Worm (Caenorhabditis elegans) whole organism, L4 larva: Measurements from ENCODE around the gene dpy-21.

ENCODE experiments used
- F10B5.3 ChIP-seq: sonication (generic microtip); optimal IDR thresholded peaks from 2 replicates; lab custom pipeline; 2016; ENCODE audit warnings: mild to moderate bottlenecking, missing genetic modification characterization, missing compliant biosample characterization
- F26F4.8 ChIP-seq: fragments of 200-800 bp; sonication (Bioruptor generic); conservative IDR thresholded peaks from 2 replicates; pipeline ENCODE4 v1.3.6; 2022; ENCODE audit warnings: missing genetic modification characterization, missing compliant biosample characterization
- F44E2.7 ChIP-seq: fragments of 200-800 bp; sonication (Bioruptor generic); IDR thresholded peaks from 2 replicates; pipeline ENCODE4 v2.1.2; 2022; ENCODE audit warnings: missing genetic modification characterization, missing compliant biosample characterization
- Y48G9A.11 ChIP-seq: fragments of 200-800 bp; sonication (Bioruptor generic); IDR thresholded peaks from 2 replicates; pipeline ENCODE4 v1.3.6; 2022; ENCODE audit warnings: missing genetic modification reagents, missing genetic modification characterization, missing compliant biosample characterization
- Y75B8A.6 ChIP-seq: fragments of 200-800 bp; sonication (Bioruptor generic); IDR thresholded peaks from 2 replicates; pipeline ENCODE4 v1.3.6; 2022; ENCODE audit warnings: missing genetic modification reagents, missing genetic modification characterization, missing compliant biosample characterization
- ZK546.5 ChIP-seq, 2 experiments: sonication (generic microtip); optimal IDR thresholded peaks; 2 replicates each; lab custom pipeline; 2017; ENCODE audit warnings: missing biosample characterization in 2 of 2, missing genetic modification characterization in 2 of 2
- aly-2 ChIP-seq: sonication (generic microtip); optimal IDR thresholded peaks from 2 replicates; lab custom pipeline; 2018; ENCODE audit warnings: missing biosample characterization, missing genetic modification characterization
- arid-1 ChIP-seq: fragments of 200-800 bp; sonication (Bioruptor generic); conservative IDR thresholded peaks from 2 replicates; pipeline ENCODE4 v1.3.6; 2022; ENCODE audit warnings: missing genetic modification reagents, missing genetic modification characterization, missing compliant biosample characterization
- attf-4 ChIP-seq: sonication (generic microtip); optimal IDR thresholded peaks from 3 replicates; lab custom pipeline; 2017; ENCODE audit warnings: missing biosample characterization, missing genetic modification characterization
- ceh-20 ChIP-seq: fragments of 200-800 bp; sonication (Bioruptor generic); IDR thresholded peaks from 2 replicates; pipeline ENCODE4 v1.3.6; 2022; ENCODE audit warnings: missing genetic modification reagents, missing genetic modification characterization, missing compliant biosample characterization
- ceh-28 ChIP-seq: fragments of 150-350 bp; optimal IDR thresholded peaks from 2 replicates; lab custom pipeline; 2014; ENCODE audit warnings: missing biosample characterization, missing genetic modification reagents, missing genetic modification characterization
- ceh-32 ChIP-seq: sonication (generic microtip); optimal IDR thresholded peaks from 2 replicates; lab custom pipeline; 2016; ENCODE audit warnings: mild to moderate bottlenecking, missing genetic modification characterization, missing compliant biosample characterization; ENCODE audit not compliant: poor library complexity
- ceh-44 ChIP-seq: fragments of 200-800 bp; sonication (Bioruptor generic); IDR thresholded peaks from 2 replicates; pipeline ENCODE4 v1.3.6; 2022; ENCODE audit warnings: missing genetic modification reagents, missing genetic modification characterization, missing compliant biosample characterization
- ceh-62 ChIP-seq: sonication (generic microtip); optimal IDR thresholded peaks from 2 replicates; lab custom pipeline; 2017; ENCODE audit warnings: missing biosample characterization, missing genetic modification characterization
- ceh-82 ChIP-seq: sonication (generic microtip); optimal IDR thresholded peaks from 2 replicates; lab custom pipeline; 2017; ENCODE audit warnings: missing biosample characterization, missing genetic modification characterization
- ces-1 ChIP-seq: fragments of 150-350 bp; sonication (generic microtip); optimal IDR thresholded peaks from 4 replicates; lab custom pipeline; 2014; ENCODE audit warnings: missing biosample characterization, missing genetic modification reagents, missing genetic modification characterization
- cey-2 ChIP-seq: sonication (generic microtip); optimal IDR thresholded peaks from 3 replicates; lab custom pipeline; 2017; ENCODE audit warnings: missing genetic modification characterization, mild to moderate bottlenecking, missing compliant biosample characterization, antibody characterized with exemption, borderline replicate concordance; ENCODE audit not compliant: insufficient read depth
- ctbp-1 ChIP-seq: fragments of 200-800 bp; sonication (Bioruptor generic); IDR thresholded peaks from 2 replicates; pipeline ENCODE4 v1.3.6; 2022; ENCODE audit warnings: missing genetic modification reagents, missing genetic modification characterization, missing compliant biosample characterization
- daf-16 ChIP-seq, 3 experiments: sonication (generic microtip); optimal IDR thresholded peaks; 2 replicates each; lab custom pipeline; 2016 to 2017; ENCODE audit warnings: missing genetic modification characterization in 3 of 3, missing genetic modification reagents in 3 of 3, mild to moderate bottlenecking in 2 of 3, missing compliant biosample characterization in 2 of 3, missing biosample characterization in 1 of 3, moderate library complexity in 1 of 3
- daf-8 ChIP-seq: fragments of 200-800 bp; sonication (Bioruptor generic); IDR thresholded peaks from 2 replicates; pipeline ENCODE4 v1.3.6; 2022; ENCODE audit warnings: missing genetic modification characterization, missing compliant biosample characterization
- dmd-6 ChIP-seq: fragments of 200-800 bp; sonication (Bioruptor generic); IDR thresholded peaks from 2 replicates; pipeline ENCODE4 v1.3.6; 2022; ENCODE audit warnings: missing genetic modification reagents, missing genetic modification characterization, missing compliant biosample characterization
- dmd-9 ChIP-seq: fragments of 200-800 bp; sonication (Bioruptor generic); IDR thresholded peaks from 2 replicates; pipeline ENCODE4 v1.3.6; 2022; ENCODE audit warnings: missing genetic modification reagents, missing genetic modification characterization, missing compliant biosample characterization
- dve-1 ChIP-seq: sonication (generic microtip); optimal IDR thresholded peaks from 2 replicates; lab custom pipeline; 2017; ENCODE audit warnings: antibody characterized with exemption, mild to moderate bottlenecking, missing genetic modification characterization, missing compliant biosample characterization; ENCODE audit not compliant: insufficient read depth
- egl-27 ChIP-seq: sonication (generic microtip); optimal IDR thresholded peaks from 3 replicates; lab custom pipeline; 2017; ENCODE audit warnings: missing biosample characterization, missing genetic modification reagents, missing genetic modification characterization
- gei-8 ChIP-seq: fragments of 200-800 bp; sonication (Bioruptor generic); optimal IDR thresholded peaks from 2 replicates; lab custom pipeline; 2018; ENCODE audit warnings: mild to moderate bottlenecking, missing genetic modification characterization, missing compliant biosample characterization
- hif-1 ChIP-seq, 2 experiments: sonication (generic microtip); optimal IDR thresholded peaks; 2 replicates each; lab custom pipeline; 2016 to 2017; ENCODE audit warnings: missing compliant biosample characterization in 2 of 2, missing genetic modification characterization in 2 of 2, missing genetic modification reagents in 2 of 2, missing genotype in 2 of 2, mild to moderate bottlenecking in 1 of 2
- hlh-11 ChIP-seq: fragments of 200-800 bp; sonication (Bioruptor generic); optimal IDR thresholded peaks from 2 replicates; lab custom pipeline; 2018; ENCODE audit warnings: mild to moderate bottlenecking, missing genetic modification characterization, missing compliant biosample characterization
- lin-39 ChIP-seq: fragments of 150-350 bp; optimal IDR thresholded peaks from 2 replicates; lab custom pipeline; 2014; ENCODE audit warnings: missing biosample characterization, missing genetic modification reagents, missing genetic modification characterization
- lsy-2 ChIP-seq, 2 experiments: fragments of 150-350 bp in 1 of 2; sonication (generic microtip) in 1 of 2; optimal IDR thresholded peaks; 2 replicates each; lab custom pipeline; 2014 to 2017; ENCODE audit warnings: missing biosample characterization in 2 of 2, missing genetic modification characterization in 2 of 2
- mdl-1 ChIP-seq, 2 experiments: fragments of 150-350 bp in 1 of 2; sonication (generic microtip) in 1 of 2; optimal IDR thresholded peaks; 2 replicates each; lab custom pipeline; 2014 to 2017; ENCODE audit warnings: missing biosample characterization in 2 of 2, missing genetic modification characterization in 2 of 2
- mxl-2 ChIP-seq: fragments of 200-800 bp; sonication (Bioruptor generic); conservative IDR thresholded peaks from 2 replicates; pipeline ENCODE4 v1.3.6; 2022; ENCODE audit warnings: missing genetic modification reagents, missing genetic modification characterization, missing compliant biosample characterization
- nhr-10 ChIP-seq: fragments of 150-350 bp; optimal IDR thresholded peaks from 2 replicates; lab custom pipeline; 2014; ENCODE audit warnings: missing biosample characterization, missing genetic modification characterization
- nhr-102 ChIP-seq: sonication (generic microtip); optimal IDR thresholded peaks from 2 replicates; lab custom pipeline; 2016; ENCODE audit warnings: mild to moderate bottlenecking, missing genetic modification characterization, moderate library complexity, missing compliant biosample characterization
- nhr-11 ChIP-seq: fragments of 150-350 bp; optimal IDR thresholded peaks from 2 replicates; lab custom pipeline; 2014; ENCODE audit warnings: missing biosample characterization, missing genetic modification characterization
- nhr-111 ChIP-seq: fragments of 200-800 bp; sonication (Bioruptor generic); optimal IDR thresholded peaks from 2 replicates; lab custom pipeline; 2018; ENCODE audit warnings: mild to moderate bottlenecking, missing genetic modification characterization, missing compliant biosample characterization
- nhr-42 ChIP-seq: fragments of 200-800 bp; sonication (Bioruptor generic); IDR thresholded peaks from 2 replicates; pipeline ENCODE4 v1.3.6; 2022; ENCODE audit warnings: missing genetic modification characterization, missing compliant biosample characterization
- php-3 ChIP-seq: fragments of 200-800 bp; sonication (Bioruptor generic); IDR thresholded peaks from 2 replicates; pipeline ENCODE4 v1.3.6; 2022; ENCODE audit warnings: missing genetic modification reagents, missing genetic modification characterization, missing compliant biosample characterization
- pqm-1 ChIP-seq: sonication (generic microtip); optimal IDR thresholded peaks from 2 replicates; lab custom pipeline; 2017; ENCODE audit warnings: missing biosample characterization, missing genetic modification characterization
- rbr-2 ChIP-seq: sonication (generic microtip); optimal IDR thresholded peaks from 2 replicates; lab custom pipeline; 2016; ENCODE audit warnings: missing genotype, missing genetic modification characterization, missing compliant biosample characterization
- snpc-1.2 ChIP-seq: fragments of 200-800 bp; sonication (Bioruptor generic); IDR thresholded peaks from 2 replicates; pipeline ENCODE4 v1.3.6; 2022; ENCODE audit warnings: missing genetic modification reagents, missing genetic modification characterization, missing compliant biosample characterization
- spr-1 ChIP-seq: sonication (generic microtip); optimal IDR thresholded peaks from 2 replicates; lab custom pipeline; 2016; ENCODE audit warnings: mild to moderate bottlenecking, missing genetic modification characterization, missing compliant biosample characterization
- spr-3 ChIP-seq: fragments of 200-800 bp; sonication (Bioruptor generic); optimal IDR thresholded peaks from 2 replicates; lab custom pipeline; 2018; ENCODE audit warnings: mild to moderate bottlenecking, missing genetic modification characterization, missing compliant biosample characterization
- unc-130 ChIP-seq: sonication (generic microtip); optimal IDR thresholded peaks from 2 replicates; lab custom pipeline; 2016; ENCODE audit warnings: missing genetic modification reagents, missing genetic modification characterization, missing compliant biosample characterization
- unc-39 ChIP-seq: sonication (generic microtip); optimal IDR thresholded peaks from 2 replicates; lab custom pipeline; 2017; ENCODE audit warnings: missing biosample characterization, missing genetic modification characterization
- vab-7 ChIP-seq: fragments of 200-800 bp; sonication (Bioruptor generic); IDR thresholded peaks from 2 replicates; pipeline ENCODE4 v1.3.6; 2022; ENCODE audit warnings: missing genetic modification reagents, missing genetic modification characterization, missing compliant biosample characterization
- zfp-2 ChIP-seq: sonication (generic microtip); optimal IDR thresholded peaks from 2 replicates; lab custom pipeline; 2016; ENCODE audit warnings: mild to moderate bottlenecking, missing genetic modification characterization, missing compliant biosample characterization
- zfp-3 ChIP-seq: fragments of 200-800 bp; sonication (Bioruptor generic); conservative IDR thresholded peaks from 2 replicates; pipeline ENCODE4 v1.3.6; 2022; ENCODE audit warnings: missing genetic modification reagents, missing genetic modification characterization, missing compliant biosample characterization
- zip-2 ChIP-seq: fragments of 150-350 bp; optimal IDR thresholded peaks from 2 replicates; lab custom pipeline; 2014; ENCODE audit warnings: missing biosample characterization, missing genetic modification characterization
- ztf-11 ChIP-seq: fragments of 150-350 bp; optimal IDR thresholded peaks from 2 replicates; lab custom pipeline; 2014; ENCODE audit warnings: missing biosample characterization, missing genetic modification characterization
- ztf-7 ChIP-seq: fragments of 150-350 bp; optimal IDR thresholded peaks from 2 replicates; lab custom pipeline; 2014; ENCODE audit warnings: missing biosample characterization, missing genetic modification characterization

Gene dpy-21

DNA sequence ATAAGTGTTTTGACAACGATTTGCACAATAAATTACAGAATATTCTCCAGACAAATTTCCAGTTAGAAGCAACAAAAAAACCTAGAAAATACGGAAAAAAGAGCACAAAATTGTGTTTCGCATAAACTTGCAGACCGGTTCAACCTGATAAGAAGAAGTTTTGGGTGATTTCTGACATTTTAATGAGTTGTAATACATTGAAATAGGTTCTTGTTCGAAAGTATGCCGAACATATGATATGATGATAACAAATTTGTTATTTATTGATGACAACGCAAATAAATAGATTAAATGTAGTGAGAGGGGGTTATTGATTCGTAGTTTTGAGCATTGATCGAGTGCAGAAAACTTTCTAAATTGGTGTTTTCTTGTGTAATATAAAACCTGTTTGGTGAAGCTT lies 57.7 kb downstream of the dpy-21 start (continued):
- no peak for TF ChIP-seq nhr-10
- no peak for TF ChIP-seq arid-1 (GFP tag; lab: Robert Waterston, UW)
- TF ChIP-seq nhr-11 (tag; lab: Kevin White, UChicago), result no peak
- no peak for TF ChIP-seq spr-3 (GFP tag; lab: Kevin White, UChicago)
- peak; percentile 44 for TF ChIP-seq dmd-6
- peak; percentile 43 for TF ChIP-seq pqm-1 (tag; lab: Kevin White, UChicago)
- TF ChIP-seq attf-4 (tag; lab: Kevin White, UChicago), result no peak
- no peak for TF ChIP-seq ztf-7 (tag; lab: Kevin White, UChicago)
- TF ChIP-seq F10B5.3 (tag; lab: Kevin White, UChicago), result no peak
- TF ChIP-seq ceh-82, result no peak
- no peak for TF ChIP-seq nhr-111 (GFP tag; lab: Kevin White, UChicago)
- TF ChIP-seq dve-1 (tag; lab: Kevin White, UChicago), result peak; percentile 46
- no peak for TF ChIP-seq cey-2 (tag; lab: Kevin White, UChicago)
- no peak for TF ChIP-seq egl-27 (tag; lab: Kevin White, UChicago)
- no peak for TF ChIP-seq lin-39 (tag; lab: Kevin White, UChicago)
- no peak for TF ChIP-seq gei-8 (GFP tag; lab: Kevin White, UChicago)
- TF ChIP-seq nhr-102 (tag; lab: Kevin White, UChicago), result no peak
- TF ChIP-seq rbr-2 (tag; lab: Kevin White, UChicago), result no peak
- TF ChIP-seq nhr-42 (GFP tag; lab: Robert Waterston, UW), result no peak
- TF ChIP-seq daf-16 (GFP tag; optimal IDR thresholded peaks at IDR 0.05; lab: Kevin White, UChicago), result no peak
- TF ChIP-seq daf-16 (tag; optimal IDR thresholded peaks at IDR 0.05; lab: Kevin White, UChicago), result peak; percentile 92
- TF ChIP-seq ZK546.5 (tag; optimal IDR thresholded peaks at IDR 0.05; lab: Kevin White, UChicago), result no peak
- no peak for TF ChIP-seq ceh-62 (tag; lab: Kevin White, UChicago)
- TF ChIP-seq aly-2 (tag; lab: Kevin White, UChicago), result no peak
- TF ChIP-seq ceh-28 (tag; lab: Kevin White, UChicago), result no peak
- TF ChIP-seq ceh-20 (GFP tag; lab: Robert Waterston, UW), result peak; percentile 49; the same call in 1 of the 2 replicates
- TF ChIP-seq snpc-1.2 (GFP tag; lab: Robert Waterston, UW), result no peak
- TF ChIP-seq Y48G9A.11 (GFP tag; lab: Robert Waterston, UW), result no peak
- no peak for TF ChIP-seq mxl-2 (GFP tag; lab: Robert Waterston, UW)
- TF ChIP-seq hif-1 (tag; optimal IDR thresholded peaks at IDR 0.05; lab: Kevin White, UChicago), result no peak
- TF ChIP-seq vab-7 (GFP tag; lab: Robert Waterston, UW), result no peak
- TF ChIP-seq ztf-11 (tag; lab: Kevin White, UChicago), result no peak
- TF ChIP-seq mdl-1 (tag; optimal IDR thresholded peaks at IDR 0.05; lab: Kevin White, UChicago), result no peak
- no peak for TF ChIP-seq spr-1 (tag; lab: Kevin White, UChicago)
- TF ChIP-seq Y75B8A.6 (GFP tag; lab: Robert Waterston, UW), result no peak

DNA sequence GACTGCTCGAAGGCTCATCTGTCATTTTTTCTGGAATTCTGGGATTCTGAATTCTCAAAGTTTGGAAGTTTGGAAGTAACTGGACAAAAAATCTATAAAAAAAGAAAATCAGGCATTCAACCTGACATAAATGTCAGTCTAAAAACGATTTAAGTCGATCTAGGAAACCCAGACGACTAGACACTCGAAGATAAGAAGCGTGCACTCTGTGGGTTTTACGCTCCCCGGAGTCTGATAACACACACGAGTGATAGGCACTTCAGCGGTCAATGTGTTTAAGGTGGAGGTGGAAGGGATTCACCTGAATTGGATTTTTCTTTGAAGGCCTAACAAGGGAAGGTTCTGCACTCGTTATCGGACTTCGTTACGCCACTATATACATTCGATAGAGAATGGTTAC lies 60.1 kb downstream of the dpy-21 start, which contains the start of gene C06H5.6:
C06H5.6 (minus strand) TSS at position 46 of the 400 bp plus-strand sequence.
- TF ChIP-seq pqm-1 (tag; lab: Kevin White, UChicago) (peak; percentile 67), zfp-3 (GFP tag; lab: Robert Waterston, UW) (no peak), php-3 (GFP tag; lab: Robert Waterston, UW) (peak; percentile 67), zip-2 (no peak), nhr-102 (tag; lab: Kevin White, UChicago) (no peak), ztf-7 (tag; lab: Kevin White, UChicago) (no peak), hlh-11 (tag; lab: Kevin White, UChicago) (peak; percentile 24), dmd-9 (GFP tag; lab: Robert Waterston, UW) (no peak), daf-16 (GFP tag; optimal IDR thresholded peaks at IDR 0.05; lab: Kevin White, UChicago) (no peak), daf-16 (tag; optimal IDR thresholded peaks at IDR 0.05; lab: Kevin White, UChicago) (peak; percentile 37), unc-39 (no peak), daf-8 (GFP tag; lab: Robert Waterston, UW) (no peak), F44E2.7 (GFP tag; lab: Robert Waterston, UW) (no peak), ceh-20 (GFP tag; lab: Robert Waterston, UW) (no peak), dmd-6 (peak; percentile 64), ceh-44 (GFP tag; lab: Robert Waterston, UW) (no peak), ceh-32 (tag; lab: Kevin White, UChicago) (no peak), ctbp-1 (GFP tag; lab: Robert Waterston, UW) (no peak), zfp-2 (no peak), lsy-2 (tag; optimal IDR thresholded peaks at IDR 0.05; lab: Kevin White, UChicago) (no peak), F26F4.8 (no peak), ces-1 (GFP tag; lab: Kevin White, UChicago) (no peak), hif-1 (tag; optimal IDR thresholded peaks at IDR 0.05; lab: Kevin White, UChicago) (no peak), unc-130 (GFP tag; lab: Kevin White, UChicago) (no peak)
